Worm (Caenorhabditis elegans): Measurements from ENCODE around the gene H40L08.7.

DNA sequence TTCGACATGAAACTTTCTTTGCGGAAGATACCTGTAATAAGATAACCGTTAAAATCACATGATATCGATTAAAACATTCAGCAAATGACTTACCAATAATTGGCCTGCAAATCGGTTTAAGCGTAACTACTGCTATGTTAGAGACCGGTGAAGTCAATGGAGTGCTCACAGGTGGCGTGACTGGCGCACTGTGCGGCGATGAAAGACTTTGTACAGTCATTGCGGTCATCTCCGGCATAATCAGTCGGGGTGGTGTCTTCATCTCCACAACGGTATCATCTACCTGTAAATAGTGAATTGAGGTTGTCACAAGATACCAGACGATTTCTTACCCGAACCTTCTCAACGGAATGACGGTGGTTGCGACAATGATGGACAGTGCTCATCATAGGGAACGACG, 635 bp downstream of the H40L08.7 start:
- TF ChIP-seq scrt-1 (GFP tag; IDR thresholded peaks at IDR 0.05) (no peak), ama-1 (optimal IDR thresholded peaks at IDR 0.05) (no peak), hmg-4 (GFP tag; optimal IDR thresholded peaks at IDR 0.05) (no peak), flt-1 (GFP tag; IDR thresholded peaks at IDR 0.05) (no peak), pes-1 (GFP tag; IDR thresholded peaks at IDR 0.05) (no peak), hmbx-1 (tag; optimal IDR thresholded peaks at IDR 0.05) (no peak), ets-7 (tag; optimal IDR thresholded peaks at IDR 0.05) (no peak), tbx-37 (GFP tag; conservative IDR thresholded peaks at IDR 0.05) (no peak), ceh-13 (GFP tag; optimal IDR thresholded peaks at IDR 0.05) (no peak), B0310.2 (tag; optimal IDR thresholded peaks at IDR 0.05) (no peak)

Measured in whole organism, early embryonic.